In genomic region chr2L:14774713-14775112, dm6 we compare ENCODE assay signal across 2 fruit fly cellular contexts.
A peak's percentile ranks its signal among the peaks of the same experiment; 100 is the strongest.
TF ChIP-seq lines count a peak whose summit lies in the region.

Gene CG4650, minus strand, starts transcription at chr2L:14774981.

- TF ChIP-seq CTCF in whole organism, embryonic (GFP tag; optimal IDR thresholded peaks at IDR 0.05; lab: Kevin White, UChicago) = no peak

TF ChIP-seq in whole organism, embryonic, 481 proteins besides CTCF, POLR2A, EP300 and RAD21:
- TF ChIP-seq slp2 (GFP tag; optimal IDR thresholded peaks at IDR 0.05; lab: Kevin White, UChicago) (no peak), Ets65A (GFP tag; lab: Kevin White, UChicago) (peak; percentile 26)

TF ChIP-seq in whole organism, prepupa, 60 proteins besides CTCF, POLR2A, EP300 and RAD21:
- TF ChIP-seq CG9139 (GFP tag; optimal IDR thresholded peaks at IDR 0.05; lab: Kevin White, UChicago) (no peak), Ets96B (tag; optimal IDR thresholded peaks at IDR 0.05; lab: Kevin White, UChicago) (no peak), CG15336 (GFP tag; IDR thresholded peaks at IDR 0.05; lab: Robert Waterston, UW) (no peak), svp (GFP tag; lab: Kevin White, UChicago) (peak; percentile 92), Eip78C (GFP tag; lab: Kevin White, UChicago) (peak; percentile 36), Gug (GFP tag; IDR thresholded peaks at IDR 0.05; lab: Robert Waterston, UW) (no peak)
